Fruit fly (Drosophila melanogaster): ENCODE results near the gene CG10584.

The CG10584 gene

dm6 chr3L:21056290-21056689 is 25.1 kb upstream of the CG10584 start:
- no peak for TF ChIP-seq CG17801 (GFP tag; optimal IDR thresholded peaks at IDR 0.05; ENCODE audit: partially characterized antibody)

dm6 chr3L:21055839-21056238 is 24.7 kb upstream of the CG10584 start:
- TF ChIP-seq CG17801 (GFP tag; optimal IDR thresholded peaks at IDR 0.05; ENCODE audit: partially characterized antibody) = no peak

dm6 chr3L:21054894-21055270 is 23.7 kb upstream of the CG10584 start:
- no peak for TF ChIP-seq CG17801 (GFP tag; optimal IDR thresholded peaks at IDR 0.05; ENCODE audit: partially characterized antibody)

dm6 chr3L:21054188-21054893 is 23.2 kb upstream of the CG10584 start:
- TF ChIP-seq CG17801 (GFP tag; optimal IDR thresholded peaks at IDR 0.05; ENCODE audit: partially characterized antibody) = no peak

dm6 chr3L:21053763-21054162 is 22.6 kb upstream of the CG10584 start:
- TF ChIP-seq CG17801 (GFP tag; optimal IDR thresholded peaks at IDR 0.05; ENCODE audit: partially characterized antibody) = no peak

dm6 chr3L:21052191-21052951 is 21.2 kb upstream of the CG10584 start:
- TF ChIP-seq CG17801 (GFP tag; optimal IDR thresholded peaks at IDR 0.05; ENCODE audit: partially characterized antibody) = no peak

- no peak for TF ChIP-seq CG17801 (GFP tag; optimal IDR thresholded peaks at IDR 0.05; ENCODE audit: partially characterized antibody)
Measured at dm6 chr3L:21050068-21050736, 19.0 kb upstream of the CG10584 start.

- TF ChIP-seq CG17801 (GFP tag; optimal IDR thresholded peaks at IDR 0.05; ENCODE audit: partially characterized antibody) = no peak
Measured at dm6 chr3L:21049417-21049914, 18.3 kb upstream of the CG10584 start.

dm6 chr3L:21047734-21048657 is 16.8 kb upstream of the CG10584 start:
- TF ChIP-seq CG17801 (GFP tag; optimal IDR thresholded peaks at IDR 0.05; ENCODE audit: partially characterized antibody) = no peak

- no peak for TF ChIP-seq CG17801 (GFP tag; optimal IDR thresholded peaks at IDR 0.05; ENCODE audit: partially characterized antibody)
Measured at dm6 chr3L:21047037-21047436, 15.9 kb upstream of the CG10584 start.

dm6 chr3L:21046107-21046708 is 15.0 kb upstream of the CG10584 start:
- no peak for TF ChIP-seq CG17801 (GFP tag; optimal IDR thresholded peaks at IDR 0.05; ENCODE audit: partially characterized antibody)

- no peak for TF ChIP-seq CG17801 (GFP tag; optimal IDR thresholded peaks at IDR 0.05; ENCODE audit: partially characterized antibody)
Measured at dm6 chr3L:21044721-21045120, 13.6 kb upstream of the CG10584 start.

- TF ChIP-seq CG17801 (GFP tag; optimal IDR thresholded peaks at IDR 0.05; ENCODE audit: partially characterized antibody) = no peak
Measured at dm6 chr3L:21043894-21044682, 12.9 kb upstream of the CG10584 start.

- no peak for TF ChIP-seq CG17801 (GFP tag; optimal IDR thresholded peaks at IDR 0.05; ENCODE audit: partially characterized antibody)
Measured at dm6 chr3L:21043435-21043834, 12.3 kb upstream of the CG10584 start.

Data from ovary, adult (tissue).